Worm (Caenorhabditis elegans) whole organism, L1 larva: ENCODE data around the gene C07A12.7.
A peak's percentile ranks its signal among the peaks of the same experiment; 100 is the strongest.

ENCODE experiments used
- F16B12.6 ChIP-seq: fragments of 150-350 bp; optimal IDR thresholded peaks from 2 replicates; lab custom pipeline; 2014; ENCODE audit warnings: missing biosample characterization, missing genetic modification characterization
- Y116A8C.19 ChIP-seq: sonication (generic microtip); optimal IDR thresholded peaks from 2 replicates; lab custom pipeline; 2016; ENCODE audit warnings: missing compliant biosample characterization, missing genetic modification characterization, borderline replicate concordance
- aha-1 ChIP-seq: fragments of 150-350 bp; optimal IDR thresholded peaks from 2 replicates; lab custom pipeline; 2014; ENCODE audit warnings: missing biosample characterization, missing genetic modification characterization
- alr-1 ChIP-seq: fragments of 200-800 bp; sonication (Bioruptor generic); optimal IDR thresholded peaks from 2 replicates; lab custom pipeline; 2018; ENCODE audit warnings: borderline replicate concordance, mild to moderate bottlenecking, missing genetic modification characterization, missing compliant biosample characterization
- aly-2 ChIP-seq: fragments of 150-350 bp; optimal IDR thresholded peaks from 2 replicates; lab custom pipeline; 2014; ENCODE audit warnings: missing biosample characterization, missing genetic modification characterization
- blmp-1 ChIP-seq: fragments of 150-350 bp; optimal IDR thresholded peaks from 2 replicates; lab custom pipeline; 2014; ENCODE audit warnings: missing biosample characterization, missing genetic modification characterization
- ceh-8 ChIP-seq: fragments of 200-800 bp; sonication (Bioruptor generic); optimal IDR thresholded peaks from 2 replicates; lab custom pipeline; 2018; ENCODE audit warnings: mild to moderate bottlenecking, missing genetic modification characterization, moderate library complexity, missing compliant biosample characterization
- dsc-1 ChIP-seq: sonication (generic microtip); optimal IDR thresholded peaks from 2 replicates; lab custom pipeline; 2016; ENCODE audit warnings: mild to moderate bottlenecking, missing genetic modification characterization, missing compliant biosample characterization
- efl-1 ChIP-seq, 4 experiments: fragments of 150-350 bp; optimal IDR thresholded peaks in 3 of 4; peaks in 1 of 4; 1 replicate in 1 of 4; 2 replicates in 3 of 4; lab custom pipeline; 2014; ENCODE audit warnings: missing biosample characterization in 2 of 4, missing genetic modification characterization in 2 of 4, missing genetic modification reagents in 2 of 4
- efl-3 ChIP-seq: fragments of 200-800 bp; sonication (Bioruptor generic); optimal IDR thresholded peaks from 2 replicates; lab custom pipeline; 2018; ENCODE audit warnings: mild to moderate bottlenecking, missing genetic modification characterization, missing compliant biosample characterization
- elt-2 ChIP-seq: sonication (generic microtip); optimal IDR thresholded peaks from 2 replicates; lab custom pipeline; 2016; ENCODE audit warnings: missing genetic modification characterization, mild to moderate bottlenecking, inconsistent platforms, missing compliant biosample characterization, missing genetic modification reagents
- elt-3 ChIP-seq, 6 experiments: fragments of 150-350 bp in 1 of 6; sonication (generic microtip); optimal IDR thresholded peaks; 2 replicates each; lab custom pipeline; 2017 to 2018; ENCODE audit warnings: missing biosample characterization in 6 of 6, missing genetic modification characterization in 6 of 6, inconsistent platforms in 1 of 6
- fkh-8 ChIP-seq: sonication (generic microtip); optimal IDR thresholded peaks from 2 replicates; lab custom pipeline; 2016; ENCODE audit warnings: mild to moderate bottlenecking, missing genetic modification characterization, missing compliant biosample characterization
- hlh-17 ChIP-seq: fragments of 200-800 bp; sonication (Bioruptor generic); optimal IDR thresholded peaks from 2 replicates; lab custom pipeline; 2018; ENCODE audit warnings: missing genetic modification characterization, mild to moderate bottlenecking, missing compliant biosample characterization, moderate library complexity, borderline replicate concordance
- isw-1 ChIP-seq: fragments of 200-800 bp; sonication (Bioruptor generic); IDR thresholded peaks from 2 replicates; pipeline ENCODE4 v1.3.6; 2022; ENCODE audit warnings: missing genetic modification characterization, missing compliant biosample characterization
- lin-14 ChIP-seq: fragments of 200-800 bp; sonication (Bioruptor generic); optimal IDR thresholded peaks from 2 replicates; lab custom pipeline; 2018; ENCODE audit warnings: mild to moderate bottlenecking, missing genetic modification characterization, moderate library complexity, missing compliant biosample characterization
- lin-35 ChIP-seq, 2 experiments: fragments of 150-350 bp; optimal IDR thresholded peaks; 2 replicates each; lab custom pipeline; 2014; ENCODE audit warnings: missing biosample characterization in 2 of 2, missing genetic modification characterization in 2 of 2, missing genetic modification reagents in 2 of 2
- lir-3 ChIP-seq: sonication (generic microtip); optimal IDR thresholded peaks from 2 replicates; lab custom pipeline; 2016; ENCODE audit warnings: mild to moderate bottlenecking, missing genetic modification characterization, moderate library complexity, missing compliant biosample characterization; ENCODE audit not compliant: poor library complexity
- lsy-2 ChIP-seq, 2 experiments: fragments of 150-350 bp; optimal IDR thresholded peaks; 2 replicates each; lab custom pipeline; 2014; ENCODE audit warnings: missing biosample characterization in 2 of 2, missing genetic modification characterization in 2 of 2
- mef-2 ChIP-seq: fragments of 150-350 bp; optimal IDR thresholded peaks from 2 replicates; lab custom pipeline; 2014; ENCODE audit warnings: missing biosample characterization, missing genetic modification characterization
- mep-1 ChIP-seq: fragments of 150-350 bp; optimal IDR thresholded peaks from 2 replicates; lab custom pipeline; 2014; ENCODE audit warnings: missing biosample characterization, missing genetic modification characterization
- nhr-20 ChIP-seq: sonication (generic microtip); optimal IDR thresholded peaks from 2 replicates; lab custom pipeline; 2016; ENCODE audit warnings: mild to moderate bottlenecking, missing genetic modification characterization, missing compliant biosample characterization
- nhr-90 ChIP-seq: sonication (generic microtip); optimal IDR thresholded peaks from 2 replicates; lab custom pipeline; 2016; ENCODE audit warnings: mild to moderate bottlenecking, missing genetic modification characterization, missing compliant biosample characterization; ENCODE audit not compliant: poor library complexity
- pag-3 ChIP-seq: sonication (generic microtip); optimal IDR thresholded peaks from 2 replicates; lab custom pipeline; 2017; ENCODE audit warnings: missing genetic modification characterization, mild to moderate bottlenecking, missing compliant biosample characterization, antibody characterized with exemption, borderline replicate concordance; ENCODE audit not compliant: insufficient read depth
- pax-3 ChIP-seq: fragments of 200-800 bp; sonication (Bioruptor generic); optimal IDR thresholded peaks from 2 replicates; lab custom pipeline; 2018; ENCODE audit warnings: mild to moderate bottlenecking, missing genetic modification characterization, moderate library complexity, missing compliant biosample characterization
- skn-1 ChIP-seq: fragments of 150-350 bp; optimal IDR thresholded peaks from 2 replicates; lab custom pipeline; 2014; ENCODE audit warnings: missing biosample characterization, missing genetic modification characterization
- snpc-4 ChIP-seq: fragments of 150-350 bp; optimal IDR thresholded peaks from 2 replicates; lab custom pipeline; 2014; ENCODE audit warnings: missing biosample characterization, missing genetic modification characterization
- snu-23 ChIP-seq: sonication (generic microtip); optimal IDR thresholded peaks from 2 replicates; lab custom pipeline; 2016; ENCODE audit warnings: missing genetic modification characterization, missing compliant biosample characterization
- sox-4 ChIP-seq: sonication (generic microtip); optimal IDR thresholded peaks from 2 replicates; lab custom pipeline; 2016; ENCODE audit warnings: missing genetic modification characterization, missing compliant biosample characterization
- tbx-2 ChIP-seq: sonication (generic microtip); optimal IDR thresholded peaks from 2 replicates; lab custom pipeline; 2016; ENCODE audit warnings: missing genetic modification characterization, missing compliant biosample characterization
- tlp-1 ChIP-seq: fragments of 150-350 bp; optimal IDR thresholded peaks from 2 replicates; lab custom pipeline; 2014; ENCODE audit warnings: missing biosample characterization, missing genetic modification characterization
- unc-98 ChIP-seq: fragments of 200-800 bp; sonication (Bioruptor generic); IDR thresholded peaks from 2 replicates; pipeline ENCODE4 v1.3.6; 2022; ENCODE audit warnings: missing genetic modification characterization, missing compliant biosample characterization
- xbp-1 ChIP-seq: sonication (generic microtip); optimal IDR thresholded peaks from 2 replicates; lab custom pipeline; 2016; ENCODE audit warnings: missing genetic modification characterization, missing compliant biosample characterization
- zip-4 ChIP-seq: fragments of 200-800 bp; sonication (Bioruptor generic); optimal IDR thresholded peaks from 2 replicates; lab custom pipeline; 2018; ENCODE audit warnings: mild to moderate bottlenecking, missing genetic modification characterization, moderate library complexity, missing compliant biosample characterization
- ztf-4 ChIP-seq: fragments of 150-350 bp; optimal IDR thresholded peaks from 2 replicates; lab custom pipeline; 2014; ENCODE audit warnings: missing biosample characterization, missing genetic modification characterization

The C07A12.7 gene

DNA sequence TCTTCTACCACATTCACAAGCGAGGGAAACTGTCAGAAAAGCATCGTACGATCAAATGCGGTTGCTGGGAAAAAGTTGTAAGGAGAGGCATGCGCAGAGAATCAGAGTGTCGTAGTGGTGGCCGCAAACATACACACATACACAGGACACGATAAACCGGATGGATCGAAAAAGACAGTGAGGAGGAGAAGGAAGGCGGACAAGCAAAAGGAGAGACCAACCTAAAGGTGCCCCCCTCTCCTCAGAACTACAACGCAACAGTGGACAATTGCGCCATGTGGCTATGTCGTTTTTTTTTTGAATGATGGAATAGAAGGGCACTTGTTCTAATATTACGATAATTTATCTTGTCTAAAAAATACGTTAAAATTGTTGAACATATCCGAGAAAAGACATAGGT lies 23.5 kb downstream of the C07A12.7 start (continued):
- TF ChIP-seq hlh-17 (GFP tag; lab: Kevin White, UChicago) (no peak), dsc-1 (tag; lab: Kevin White, UChicago) (no peak), ztf-4 (tag; lab: Kevin White, UChicago) (no peak), mef-2 (tag; lab: Kevin White, UChicago) (no peak), nhr-20 (tag; lab: Kevin White, UChicago) (no peak), aly-2 (tag; lab: Kevin White, UChicago) (no peak), skn-1 (no peak), sox-4 (tag; lab: Kevin White, UChicago) (no peak), efl-3 (GFP tag; lab: Kevin White, UChicago) (no peak), tbx-2 (tag; lab: Kevin White, UChicago) (no peak)

DNA sequence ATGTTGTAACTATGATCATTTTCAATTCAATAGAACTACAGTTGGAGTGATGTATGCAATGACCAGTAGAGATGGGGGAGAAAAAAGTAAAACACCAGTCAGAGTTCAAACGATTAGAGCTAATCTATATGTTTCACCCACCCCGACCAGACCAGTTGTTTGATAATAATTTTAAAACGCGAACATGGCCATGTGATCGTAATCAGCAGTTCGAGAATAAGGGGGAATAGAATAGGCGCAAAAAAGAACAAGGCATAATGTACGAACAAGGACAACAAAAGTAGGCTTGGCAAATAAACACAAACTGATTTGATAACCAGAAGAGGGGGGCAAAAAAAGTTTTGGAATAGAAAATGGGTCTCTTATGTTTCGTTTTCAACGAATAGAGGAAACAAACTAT lies 23.9 kb downstream of the C07A12.7 start:
- peak in 1 of 6 experiments; percentile 19 for TF ChIP-seq elt-3 (tag; optimal IDR thresholded peaks at IDR 0.05; lab: Kevin White, UChicago)
- peak; percentile 33 for TF ChIP-seq nhr-20 (tag; lab: Kevin White, UChicago)
- no peak for TF ChIP-seq pax-3 (tag; lab: Kevin White, UChicago)
- no peak for TF ChIP-seq skn-1
- TF ChIP-seq xbp-1 = no peak
- no peak for TF ChIP-seq tlp-1 (tag; lab: Kevin White, UChicago)
- peak in 1 of 2 experiments; percentile 48 for TF ChIP-seq lin-35 (GFP tag; optimal IDR thresholded peaks at IDR 0.05; lab: Kevin White, UChicago)
- no peak for TF ChIP-seq alr-1 (tag; lab: Kevin White, UChicago)
- TF ChIP-seq efl-1 (optimal IDR thresholded peaks at IDR 0.05; lab: Kevin White, UChicago) = no peak
- peak in 1 of 2 experiments; percentile 88 for TF ChIP-seq efl-1 (GFP tag; optimal IDR thresholded peaks at IDR 0.05 in 1 of 2; lab: Kevin White, UChicago)
- peak; percentile 43 for TF ChIP-seq nhr-90
- peak; percentile 1 for TF ChIP-seq mep-1
- peak; percentile 51 for TF ChIP-seq elt-2 (tag; lab: Kevin White, UChicago)

DNA sequence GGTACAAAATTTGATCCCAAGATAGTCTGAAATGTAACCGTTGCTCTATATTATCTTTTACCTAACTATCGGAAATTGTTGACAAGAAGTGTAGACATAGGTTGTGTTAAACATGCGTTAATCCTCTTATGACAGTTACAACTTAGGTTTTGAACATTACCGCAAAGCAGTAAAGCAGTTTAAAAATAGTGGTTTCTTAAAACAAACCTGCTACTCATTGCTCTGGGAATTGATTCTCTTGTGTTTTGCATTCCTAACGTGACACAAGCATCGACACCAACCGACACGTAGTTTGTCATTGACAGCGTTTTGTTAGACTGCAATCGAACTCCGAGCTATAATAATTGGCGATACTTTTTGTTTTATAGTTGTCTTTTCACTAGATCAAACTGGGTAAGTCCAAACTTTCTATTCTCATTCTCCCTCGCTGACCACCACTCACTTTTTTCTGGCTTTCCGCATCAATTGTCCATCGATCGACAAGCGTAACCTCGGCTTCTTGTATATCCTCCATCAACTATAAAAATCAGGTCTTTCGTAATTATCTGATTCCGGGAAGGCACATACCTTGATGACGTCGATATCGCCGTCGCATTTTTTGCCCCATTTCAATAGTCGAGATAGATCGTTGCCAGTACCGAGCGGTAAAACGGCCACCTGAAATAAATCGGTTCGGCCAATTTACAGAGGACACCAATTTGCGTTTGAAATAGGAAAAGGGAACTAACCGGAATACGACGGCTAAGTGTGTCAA lies 26.0 kb downstream of the C07A12.7 start:
- TF ChIP-seq F16B12.6 = no peak
- TF ChIP-seq efl-1 (optimal IDR thresholded peaks at IDR 0.05; lab: Kevin White, UChicago) = no peak
- TF ChIP-seq efl-1 (GFP tag; optimal IDR thresholded peaks at IDR 0.05 in 1 of 2; lab: Kevin White, UChicago) = peak in 1 of 2 experiments; percentile 90
- no peak for TF ChIP-seq tbx-2 (tag; lab: Kevin White, UChicago)
- no peak for TF ChIP-seq zip-4
- peak; percentile 91 for TF ChIP-seq blmp-1 (tag; lab: Kevin White, UChicago)
- TF ChIP-seq skn-1 = no peak
- no peak for TF ChIP-seq snpc-4

DNA sequence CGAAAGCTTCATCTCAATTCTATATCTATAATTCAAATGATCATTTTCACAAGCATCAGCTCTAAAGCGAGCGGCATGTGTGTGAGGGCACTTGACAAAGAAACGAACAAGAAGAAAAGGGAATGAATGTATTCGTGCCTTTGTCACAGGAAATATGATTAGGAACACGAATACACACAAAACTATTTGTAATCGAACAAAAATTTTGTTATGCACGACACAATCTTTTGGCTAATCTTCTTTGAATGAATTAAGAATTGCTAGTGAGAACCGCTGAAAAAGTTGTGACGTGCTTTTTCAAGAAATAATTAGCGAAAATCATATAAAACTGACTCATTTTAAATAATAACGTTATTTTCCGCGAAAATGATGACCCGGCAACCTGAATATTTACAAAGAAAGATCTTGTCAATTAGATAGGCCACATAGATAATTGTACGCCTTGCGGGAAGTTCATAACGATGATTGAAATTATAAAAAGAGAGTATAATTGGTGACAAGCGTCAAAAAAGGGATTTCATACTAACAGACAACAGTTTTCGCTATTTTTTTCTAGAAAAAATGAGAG lies 28.4 kb downstream of the C07A12.7 start:
- TF ChIP-seq fkh-8 (no peak), isw-1 (no peak), ztf-4 (tag; lab: Kevin White, UChicago) (no peak), Y116A8C.19 (tag; lab: Kevin White, UChicago) (no peak), lsy-2 (tag; optimal IDR thresholded peaks at IDR 0.05; lab: Kevin White, UChicago) (no peak), xbp-1 (no peak), pag-3 (tag; lab: Kevin White, UChicago) (no peak), snu-23 (GFP tag; lab: Kevin White, UChicago) (no peak), aha-1 (tag; lab: Kevin White, UChicago) (no peak), ceh-8 (GFP tag; lab: Kevin White, UChicago) (no peak), lin-14 (GFP tag; lab: Kevin White, UChicago) (no peak), unc-98 (no peak), lir-3 (no peak)
